Fruit fly (Drosophila melanogaster): Measurements from ENCODE around the gene CG9265.

CG9265 gene

dm6 chr2L:21013119-21013714 lies 58.1 kb downstream of the CG9265 start (continued):
- TF ChIP-seq Lpt (GFP tag; optimal IDR thresholded peaks at IDR 0.05) (no peak), Met (GFP tag; optimal IDR thresholded peaks at IDR 0.05) (no peak), spab (GFP tag; optimal IDR thresholded peaks at IDR 0.05) (peak; percentile 3), CG6163 (GFP tag; IDR thresholded peaks at IDR 0.05) (no peak), CG8319 (GFP tag; optimal IDR thresholded peaks at IDR 0.05) (no peak), CG16779 (tag; optimal IDR thresholded peaks at IDR 0.05) (no peak), net (GFP tag; optimal IDR thresholded peaks at IDR 0.05) (no peak), CG6854 (GFP tag; optimal IDR thresholded peaks at IDR 0.05) (no peak), CG3919 (GFP tag; optimal IDR thresholded peaks at IDR 0.05) (no peak), esn (GFP tag; optimal IDR thresholded peaks at IDR 0.05) (peak; percentile 7), pdm3 (GFP tag; optimal IDR thresholded peaks at IDR 0.05) (no peak), CG11762 (GFP tag; optimal IDR thresholded peaks at IDR 0.05; ENCODE audit: insufficient read depth) (no peak), Hr39 (GFP tag; optimal IDR thresholded peaks at IDR 0.05) (no peak), CG10631 (GFP tag; optimal IDR thresholded peaks at IDR 0.05) (no peak), svp (GFP tag) (peak; percentile 52), OdsH (GFP tag; optimal IDR thresholded peaks at IDR 0.05) (no peak), CG6792 (GFP tag; optimal IDR thresholded peaks at IDR 0.05) (no peak), Blimp-1 (GFP tag; optimal IDR thresholded peaks at IDR 0.05) (no peak), CG6808 (GFP tag; optimal IDR thresholded peaks at IDR 0.05) (peak; percentile 22)

dm6 chr2L:21009310-21010119 lies 61.8 kb downstream of the CG9265 start:
- TF ChIP-seq lz (GFP tag; optimal IDR thresholded peaks at IDR 0.05) (peak; percentile 98), cyc (GFP tag; optimal IDR thresholded peaks at IDR 0.05) (peak; percentile 98), acj6 (GFP tag; optimal IDR thresholded peaks at IDR 0.05) (peak; percentile 99), salr (GFP tag; optimal IDR thresholded peaks at IDR 0.05) (peak; percentile 93 to 97), CG9139 (GFP tag; optimal IDR thresholded peaks at IDR 0.05) (peak; percentile 96), dac (GFP tag; optimal IDR thresholded peaks at IDR 0.05) (peak; percentile 89), CG31627 (GFP tag; optimal IDR thresholded peaks at IDR 0.05) (peak; percentile 98), CG6854 (GFP tag; optimal IDR thresholded peaks at IDR 0.05) (peak; percentile 96), net (GFP tag; optimal IDR thresholded peaks at IDR 0.05) (peak; percentile 97), esn (GFP tag; optimal IDR thresholded peaks at IDR 0.05) (peak; percentile 99), CG6808 (GFP tag; optimal IDR thresholded peaks at IDR 0.05) (peak; percentile 99), CG3032 (tag; optimal IDR thresholded peaks at IDR 0.05) (peak; percentile 99), Blimp-1 (GFP tag; optimal IDR thresholded peaks at IDR 0.05) (peak; percentile 93), Sox102F (GFP tag; optimal IDR thresholded peaks at IDR 0.05) (peak; percentile 98), dsx (GFP tag; optimal IDR thresholded peaks at IDR 0.05; ENCODE audit: poor library complexity, severe bottlenecking) (peak; percentile 97), pdm3 (GFP tag; optimal IDR thresholded peaks at IDR 0.05) (peak; percentile 98), CG11294 (GFP tag; IDR thresholded peaks at IDR 0.05) (peak; percentile 71), CG10631 (GFP tag; optimal IDR thresholded peaks at IDR 0.05) (peak; percentile 99), CG16779 (tag; optimal IDR thresholded peaks at IDR 0.05) (peak; percentile 95), Sox15 (GFP tag; optimal IDR thresholded peaks at IDR 0.05) (peak; percentile 97), CG11762 (GFP tag; optimal IDR thresholded peaks at IDR 0.05; ENCODE audit: insufficient read depth) (peak; percentile 98), CG4318 (GFP tag; optimal IDR thresholded peaks at IDR 0.05) (peak; percentile 94), Met (GFP tag; optimal IDR thresholded peaks at IDR 0.05) (peak; percentile 99), CG6276 (GFP tag; optimal IDR thresholded peaks at IDR 0.05) (peak; percentile 90), Hr39 (GFP tag; optimal IDR thresholded peaks at IDR 0.05) (peak; percentile 98), Ets96B (tag; optimal IDR thresholded peaks at IDR 0.05) (peak; percentile 99), Eip75B (GFP tag; optimal IDR thresholded peaks at IDR 0.05) (peak; percentile 99), CG6792 (GFP tag; optimal IDR thresholded peaks at IDR 0.05) (peak; percentile 99), CG3919 (GFP tag; optimal IDR thresholded peaks at IDR 0.05) (peak; percentile 99), Hr38 (GFP tag; optimal IDR thresholded peaks at IDR 0.05) (no peak), svp (GFP tag) (peak; percentile 99), CG32006 (GFP tag; optimal IDR thresholded peaks at IDR 0.05) (peak; percentile 96), Lpt (GFP tag; optimal IDR thresholded peaks at IDR 0.05) (peak; percentile 96), CG34406 (GFP tag; optimal IDR thresholded peaks at IDR 0.05) (peak; percentile 98), topi (GFP tag; optimal IDR thresholded peaks at IDR 0.05) (peak; percentile 99), spab (GFP tag; optimal IDR thresholded peaks at IDR 0.05) (peak; percentile 99), Eip93F (GFP tag; optimal IDR thresholded peaks at IDR 0.05) (peak; percentile 98), CG11902 (GFP tag; optimal IDR thresholded peaks at IDR 0.05) (peak; percentile 97), ss (GFP tag; optimal IDR thresholded peaks at IDR 0.05) (peak; percentile 97 to 99), fd85E (GFP tag; optimal IDR thresholded peaks at IDR 0.05) (peak; percentile 96), vri (GFP tag; optimal IDR thresholded peaks at IDR 0.05) (peak; percentile 98), CG8319 (GFP tag; optimal IDR thresholded peaks at IDR 0.05) (peak; percentile 98)
